Fruit fly (Drosophila melanogaster): ENCODE results near the gene Lkb1.

Lkb1 gene

DNA sequence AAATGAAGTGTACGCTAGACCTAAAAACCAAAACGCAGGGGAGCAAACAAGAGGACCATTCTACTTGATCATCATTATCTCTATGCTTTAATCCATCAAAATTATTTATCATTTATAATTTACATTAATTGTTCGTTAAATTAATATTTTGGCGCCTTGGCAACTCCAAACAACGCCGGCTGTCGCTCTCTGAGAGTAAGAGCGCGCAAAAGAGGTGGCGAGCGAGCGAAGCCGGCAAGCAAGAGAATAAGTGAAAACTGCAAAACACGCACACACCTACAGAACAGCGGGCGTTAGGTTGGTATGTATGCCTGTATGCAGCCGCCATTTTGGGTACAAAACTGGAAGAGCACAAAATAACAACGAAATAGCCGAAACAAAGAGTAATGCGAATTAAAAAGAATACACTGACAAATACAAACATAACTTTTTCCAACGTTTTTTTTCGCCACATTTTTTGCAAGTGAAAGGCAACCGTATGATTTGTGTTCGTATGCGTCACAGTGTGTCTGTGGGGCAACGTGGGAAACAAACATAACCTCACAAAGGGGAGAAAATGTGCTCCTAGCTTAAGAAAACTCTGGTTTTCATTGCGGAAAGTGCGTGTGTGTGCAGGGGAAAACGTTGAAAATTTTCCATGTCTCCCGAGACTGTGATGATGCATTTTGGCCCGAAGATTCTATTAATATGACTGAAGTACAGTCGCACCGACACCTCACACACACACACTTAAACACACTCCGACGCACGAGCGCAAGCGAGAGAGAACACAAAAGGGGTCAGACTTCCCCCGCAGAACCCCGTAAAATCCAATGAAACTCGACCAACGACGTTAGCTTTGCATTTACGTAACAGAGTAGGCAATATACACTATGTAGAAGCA lies 31.3 kb upstream of the Lkb1 start (continued):
- peak; percentile 23 for TF ChIP-seq CG6254 (GFP tag; optimal IDR thresholded peaks at IDR 0.05)
- TF ChIP-seq zen2 (GFP tag; IDR thresholded peaks at IDR 0.05; ENCODE audit: partially characterized antibody), result no peak
- TF ChIP-seq CG10462 (GFP tag; optimal IDR thresholded peaks at IDR 0.05), result no peak
- TF ChIP-seq CG13287 (GFP tag; IDR thresholded peaks at IDR 0.05; ENCODE audit: partially characterized antibody), result no peak
- TF ChIP-seq TFAM (GFP tag; optimal IDR thresholded peaks at IDR 0.05), result no peak
- no peak for TF ChIP-seq slp2 (GFP tag; optimal IDR thresholded peaks at IDR 0.05)
- peak; percentile 92 for TF ChIP-seq cg (GFP tag; optimal IDR thresholded peaks at IDR 0.05)
- TF ChIP-seq Blimp-1 (GFP tag; optimal IDR thresholded peaks at IDR 0.05), result no peak
- TF ChIP-seq mirr (GFP tag; optimal IDR thresholded peaks at IDR 0.05), result no peak
- peak; percentile 59; the same call in 1 of the 2 replicates for TF ChIP-seq Atf6 (GFP tag; IDR thresholded peaks at IDR 0.05)
- TF ChIP-seq CG2116 (GFP tag; optimal IDR thresholded peaks at IDR 0.05), result no peak
- no peak; the same call in 2 of the 3 replicates for TF ChIP-seq so (GFP tag; IDR thresholded peaks at IDR 0.05)
- peak; percentile 4 for TF ChIP-seq caup (GFP tag; optimal IDR thresholded peaks at IDR 0.05; ENCODE audit: severe bottlenecking)
- TF ChIP-seq otp (GFP tag; IDR thresholded peaks at IDR 0.05), result no peak
- peak; percentile 20 for TF ChIP-seq CG11696 (GFP tag; IDR thresholded peaks at IDR 0.05)

DNA sequence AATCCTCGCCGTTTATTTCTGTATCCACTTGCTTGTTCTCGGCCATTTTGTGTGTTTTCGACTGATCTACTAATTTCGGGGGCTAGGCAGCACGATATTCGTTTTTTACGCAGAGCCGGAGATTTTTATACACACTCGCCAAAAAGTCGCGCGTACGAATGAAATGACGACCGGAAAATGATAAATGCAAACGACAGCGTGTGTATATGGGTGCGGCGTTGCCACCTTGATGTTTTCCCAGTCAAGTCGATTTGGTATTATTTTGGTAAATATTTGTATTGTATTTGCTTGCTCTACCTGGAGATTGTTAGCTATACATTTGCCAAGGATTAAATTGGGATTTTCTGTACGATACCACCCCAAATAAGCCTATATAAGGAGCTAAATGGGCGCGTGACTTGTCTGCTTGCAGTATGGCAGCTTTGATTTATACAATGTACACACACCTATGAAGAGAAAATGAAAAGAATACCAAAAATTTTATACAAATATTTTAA lies 30.4 kb upstream of the Lkb1 start, which contains the start of gene sqd:
Gene sqd (minus strand): TSS at position 431 of the 497 bp plus-strand sequence.
- TF ChIP-seq Optix (GFP tag; IDR thresholded peaks at IDR 0.05), result no peak
- peak; percentile 51; the same call in 1 of the 2 replicates for TF ChIP-seq CG7372 (GFP tag; IDR thresholded peaks at IDR 0.05)
- no peak for TF ChIP-seq Hr78 (GFP tag; optimal IDR thresholded peaks at IDR 0.05)
- TF ChIP-seq wor (GFP tag; IDR thresholded peaks at IDR 0.05), result no peak
- TF ChIP-seq ranshi (GFP tag; IDR thresholded peaks at IDR 0.05), result no peak
- TF ChIP-seq pnt (GFP tag; optimal IDR thresholded peaks at IDR 0.05), result no peak
- TF ChIP-seq az2 (GFP tag; optimal IDR thresholded peaks at IDR 0.05), result peak; percentile 9
- peak; percentile 3 for TF ChIP-seq Dp (GFP tag; optimal IDR thresholded peaks at IDR 0.05)
- peak; percentile 73 for TF ChIP-seq lab (GFP tag; optimal IDR thresholded peaks at IDR 0.05)
- peak; percentile 4 for TF ChIP-seq CTCF (GFP tag; optimal IDR thresholded peaks at IDR 0.05)
- peak; percentile 1 for TF ChIP-seq Antp (GFP tag; optimal IDR thresholded peaks at IDR 0.05)
- TF ChIP-seq CG11504 (tag; optimal IDR thresholded peaks at IDR 0.05), result peak; percentile 41
- no peak for TF ChIP-seq Hr3 (GFP tag; optimal IDR thresholded peaks at IDR 0.05)
- no peak for TF ChIP-seq lbe (GFP tag; optimal IDR thresholded peaks at IDR 0.05)
- TF ChIP-seq bowl (GFP tag; IDR thresholded peaks at IDR 0.05), result no peak
- TF ChIP-seq crc (GFP tag; optimal IDR thresholded peaks at IDR 0.05), result no peak
- peak; percentile 37 for TF ChIP-seq CG2120 (GFP tag; optimal IDR thresholded peaks at IDR 0.05)
- TF ChIP-seq CG3163 (GFP tag; optimal IDR thresholded peaks at IDR 0.05), result no peak
- no peak for TF ChIP-seq eyg (GFP tag; optimal IDR thresholded peaks at IDR 0.05)
- no peak for TF ChIP-seq ap (GFP tag; IDR thresholded peaks at IDR 0.05)
- TF ChIP-seq dm (GFP tag; optimal IDR thresholded peaks at IDR 0.05), result peak; percentile 43
- TF ChIP-seq CG11695 (GFP tag; IDR thresholded peaks at IDR 0.05), result no peak
- TF ChIP-seq chinmo (GFP tag; IDR thresholded peaks at IDR 0.05; ENCODE audit: partially characterized antibody), result no peak
- TF ChIP-seq Dbx (GFP tag; IDR thresholded peaks at IDR 0.05), result peak; percentile 25; the same call in 1 of the 3 replicates
- TF ChIP-seq Mad (GFP tag; optimal IDR thresholded peaks at IDR 0.05), result peak; percentile 25
- TF ChIP-seq Dip2 (GFP tag; IDR thresholded peaks at IDR 0.05), result no peak
- peak; percentile 90 for TF ChIP-seq Ets65A (GFP tag)
- TF ChIP-seq CG3726 (GFP tag; IDR thresholded peaks at IDR 0.05), result no peak
- peak; percentile 12 for TF ChIP-seq gsb-n (tag; optimal IDR thresholded peaks at IDR 0.05)
- TF ChIP-seq cato (GFP tag; optimal IDR thresholded peaks at IDR 0.05; ENCODE audit: borderline replicate concordance), result peak; percentile 34
- TF ChIP-seq CG14014 (GFP tag; IDR thresholded peaks at IDR 0.05), result 0 out of 2 replicates have a peak, but pooled peaks have one; percentile 25
- no peak for TF ChIP-seq klu (GFP tag; IDR thresholded peaks at IDR 0.05)
- TF ChIP-seq dpn (GFP tag; optimal IDR thresholded peaks at IDR 0.05), result peak; percentile 6 to 20
- TF ChIP-seq sob (GFP tag; IDR thresholded peaks at IDR 0.05), result 0 out of 2 replicates have a peak, but pooled peaks have one; percentile 28
- TF ChIP-seq TFAM (GFP tag; optimal IDR thresholded peaks at IDR 0.05), result no peak

Data from whole organism, embryonic.